Fruit fly (Drosophila melanogaster): ENCODE measurements around the gene CG42553.

Gene CG42553

DNA sequence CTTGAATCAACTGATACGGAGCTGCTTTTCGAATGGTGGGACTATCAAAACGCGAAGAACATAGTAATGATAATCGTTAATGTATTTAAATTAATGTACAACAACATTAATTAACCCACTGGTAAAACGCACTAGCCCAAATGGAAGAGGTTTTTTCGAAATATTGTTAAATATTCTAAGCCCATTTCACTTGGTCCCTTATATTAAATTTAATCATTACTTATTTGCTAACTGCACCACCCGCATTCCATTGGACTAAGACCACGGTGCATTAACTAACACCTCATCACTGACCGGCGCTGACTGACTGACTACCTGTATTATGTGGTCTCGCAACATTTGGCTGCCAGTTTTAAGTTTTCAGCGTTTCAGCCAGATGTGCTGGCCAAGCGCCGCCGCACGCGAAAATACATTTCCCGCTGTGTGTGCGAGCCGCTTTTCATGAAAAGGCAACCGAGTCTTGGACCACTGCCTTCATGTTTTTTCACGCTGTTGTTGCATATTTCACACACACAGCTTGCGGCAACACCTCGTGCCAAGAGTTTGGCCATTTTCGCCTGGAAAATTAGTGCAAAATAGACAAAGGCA, 40.1 kb upstream of the CG42553 start:
- TF ChIP-seq rgr (GFP tag; optimal IDR thresholded peaks at IDR 0.05): no peak
- no peak for TF ChIP-seq dsf (GFP tag; optimal IDR thresholded peaks at IDR 0.05; ENCODE audit: borderline replicate concordance)
- TF ChIP-seq sage (GFP tag; optimal IDR thresholded peaks at IDR 0.05): no peak
- no peak for TF ChIP-seq ey (GFP tag; optimal IDR thresholded peaks at IDR 0.05)
- no peak for TF ChIP-seq Mio (GFP tag; optimal IDR thresholded peaks at IDR 0.05)
- TF ChIP-seq woc (GFP tag; optimal IDR thresholded peaks at IDR 0.05): no peak
- TF ChIP-seq jim (GFP tag; optimal IDR thresholded peaks at IDR 0.05): no peak
- TF ChIP-seq br (GFP tag; optimal IDR thresholded peaks at IDR 0.05): no peak
- no peak for TF ChIP-seq sv (GFP tag; optimal IDR thresholded peaks at IDR 0.05)
- TF ChIP-seq h (GFP tag; optimal IDR thresholded peaks at IDR 0.05): no peak
- TF ChIP-seq CrebA (GFP tag; optimal IDR thresholded peaks at IDR 0.05; ENCODE audit: borderline replicate concordance): no peak

DNA sequence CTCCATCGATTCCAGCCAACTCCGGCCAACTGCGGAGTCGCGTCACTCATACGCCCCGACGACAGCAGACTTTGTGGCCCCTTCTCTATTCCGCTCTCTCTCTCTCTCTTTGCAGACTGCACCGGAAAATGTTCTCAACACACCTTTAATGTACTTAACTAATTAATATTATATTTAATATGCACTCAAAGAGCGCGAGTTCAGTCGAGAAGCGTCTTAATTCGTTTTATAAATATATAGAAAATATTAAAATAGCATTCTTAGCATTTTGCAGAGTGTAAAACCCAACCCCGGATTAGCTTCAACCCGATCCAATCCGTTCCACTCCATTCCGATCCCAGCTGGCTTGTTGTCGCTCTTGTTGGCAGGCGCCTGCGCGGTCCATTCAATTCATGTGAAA, 39.4 kb upstream of the CG42553 start:
- TF ChIP-seq h (GFP tag; optimal IDR thresholded peaks at IDR 0.05): no peak

DNA sequence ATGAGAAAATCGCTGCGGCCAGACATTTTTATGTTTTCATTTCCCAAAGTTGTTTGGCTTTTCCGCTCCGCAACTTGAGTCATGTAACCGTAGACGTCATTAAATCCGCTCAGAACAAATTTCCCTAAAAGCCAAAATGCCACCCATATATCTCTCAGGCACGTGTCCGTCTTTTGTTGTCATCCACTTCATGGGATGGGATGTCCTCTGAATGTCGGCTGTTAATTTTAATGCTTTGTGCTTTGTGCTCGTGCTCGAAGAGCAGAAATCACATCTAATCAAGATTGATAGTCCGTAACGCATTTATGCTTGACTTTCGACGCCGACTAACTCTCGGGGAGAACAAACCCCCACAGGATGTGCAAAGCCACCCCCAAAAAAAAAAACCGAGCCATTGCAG, 38.9 kb upstream of the CG42553 start:
- TF ChIP-seq Mio (GFP tag; optimal IDR thresholded peaks at IDR 0.05): no peak
- TF ChIP-seq Myc (optimal IDR thresholded peaks at IDR 0.05): no peak
- no peak for TF ChIP-seq brk (GFP tag; optimal IDR thresholded peaks at IDR 0.05)
- TF ChIP-seq usp (GFP tag; optimal IDR thresholded peaks at IDR 0.05): no peak
- no peak for TF ChIP-seq Dfd (GFP tag; optimal IDR thresholded peaks at IDR 0.05)
- no peak for TF ChIP-seq Hr83 (GFP tag; optimal IDR thresholded peaks at IDR 0.05; ENCODE audit: poor library complexity, severe bottlenecking)
- no peak for TF ChIP-seq foxo (GFP tag; optimal IDR thresholded peaks at IDR 0.05)
- no peak for TF ChIP-seq Hr78 (GFP tag; optimal IDR thresholded peaks at IDR 0.05)
- TF ChIP-seq h (GFP tag; optimal IDR thresholded peaks at IDR 0.05): no peak
- no peak for TF ChIP-seq CG32264 (GFP tag; optimal IDR thresholded peaks at IDR 0.05)
- no peak for TF ChIP-seq Abd-B (GFP tag; optimal IDR thresholded peaks at IDR 0.05)
- TF ChIP-seq woc (GFP tag; optimal IDR thresholded peaks at IDR 0.05): no peak
- no peak for TF ChIP-seq HLH106 (tag; optimal IDR thresholded peaks at IDR 0.05)
- TF ChIP-seq Dif (GFP tag; optimal IDR thresholded peaks at IDR 0.05; ENCODE audit: partially characterized antibody): no peak
- TF ChIP-seq GATAd (GFP tag; optimal IDR thresholded peaks at IDR 0.05): no peak
- no peak for TF ChIP-seq ey (GFP tag; optimal IDR thresholded peaks at IDR 0.05)
- TF ChIP-seq dl (GFP tag; optimal IDR thresholded peaks at IDR 0.05; ENCODE audit: insufficient read depth in 1 of 2, partially characterized antibody in 2 of 2): no peak
- TF ChIP-seq rgr (GFP tag; optimal IDR thresholded peaks at IDR 0.05): no peak
- TF ChIP-seq Jra (GFP tag; optimal IDR thresholded peaks at IDR 0.05): no peak
- no peak for TF ChIP-seq N (GFP tag; optimal IDR thresholded peaks at IDR 0.05)

DNA sequence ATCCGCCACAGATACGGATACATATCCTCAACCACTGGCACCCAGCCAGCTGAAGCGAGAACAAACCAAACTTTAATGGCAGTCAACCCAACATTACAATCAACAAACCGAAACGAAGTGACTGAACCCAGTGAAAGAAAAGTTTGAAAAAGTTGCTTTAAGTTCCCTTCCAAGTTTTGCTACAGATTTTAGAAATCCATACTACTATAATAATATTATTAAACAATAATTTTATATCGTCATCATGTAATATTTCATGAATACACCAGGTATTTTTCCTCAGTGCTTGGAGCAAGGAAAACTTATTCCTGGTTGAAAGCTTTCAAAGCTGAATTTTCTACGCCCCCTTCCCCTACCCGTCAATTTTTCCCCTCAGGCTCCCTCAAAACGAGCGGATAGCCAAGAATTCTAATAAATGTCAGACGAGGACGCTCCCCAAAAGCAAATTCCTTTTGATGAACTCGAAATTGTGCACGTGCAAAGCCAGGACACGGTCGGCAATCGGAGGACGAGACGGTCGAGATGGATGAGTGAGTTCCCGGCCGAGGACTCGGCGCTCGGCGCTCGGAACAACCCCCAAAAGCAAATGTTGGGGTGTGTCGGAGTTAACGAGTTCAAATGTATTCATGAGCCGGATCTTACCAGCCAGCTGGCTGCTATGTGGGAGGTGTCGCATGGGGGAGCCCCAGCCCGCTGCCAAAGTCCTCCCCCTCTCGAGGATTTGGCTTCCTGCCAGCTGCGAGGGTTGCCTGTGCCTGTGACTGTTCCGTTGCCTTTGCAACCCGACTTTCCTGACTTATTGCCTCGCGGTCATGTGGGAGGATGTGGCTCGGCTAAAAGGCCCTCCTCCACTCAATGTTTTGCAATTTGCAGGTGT, 36.7 kb upstream of the CG42553 start:
- TF ChIP-seq HLH106 (tag; optimal IDR thresholded peaks at IDR 0.05): peak; percentile 24
- TF ChIP-seq h (GFP tag; optimal IDR thresholded peaks at IDR 0.05): peak; percentile 26
- no peak for TF ChIP-seq brk (GFP tag; optimal IDR thresholded peaks at IDR 0.05)
- peak in 1 of 2 experiments; percentile 20 for TF ChIP-seq foxo (GFP tag; optimal IDR thresholded peaks at IDR 0.05)
- no peak for TF ChIP-seq tai (GFP tag; optimal IDR thresholded peaks at IDR 0.05)
- TF ChIP-seq sage (GFP tag; optimal IDR thresholded peaks at IDR 0.05): peak; percentile 1
- peak; percentile 31 for TF ChIP-seq fru (GFP tag; optimal IDR thresholded peaks at IDR 0.05)

- TF ChIP-seq OdsH (GFP tag; optimal IDR thresholded peaks at IDR 0.05) (peak; percentile 66), tai (GFP tag; optimal IDR thresholded peaks at IDR 0.05) (no peak), h (GFP tag; optimal IDR thresholded peaks at IDR 0.05) (peak; percentile 78), lola (GFP tag; optimal IDR thresholded peaks at IDR 0.05) (no peak), Jra (GFP tag; optimal IDR thresholded peaks at IDR 0.05) (no peak), jim (GFP tag; optimal IDR thresholded peaks at IDR 0.05) (no peak), pan (optimal IDR thresholded peaks at IDR 0.05) (no peak), Dif (GFP tag; optimal IDR thresholded peaks at IDR 0.05; ENCODE audit: partially characterized antibody) (no peak), dsf (GFP tag; optimal IDR thresholded peaks at IDR 0.05; ENCODE audit: borderline replicate concordance) (no peak), Rel (GFP tag; optimal IDR thresholded peaks at IDR 0.05) (no peak), Rel (tag; optimal IDR thresholded peaks at IDR 0.05) (peak; percentile 1), Mio (GFP tag; optimal IDR thresholded peaks at IDR 0.05) (no peak), dl (GFP tag; optimal IDR thresholded peaks at IDR 0.05; ENCODE audit: insufficient read depth in 1 of 2, partially characterized antibody in 2 of 2) (no peak), Dfd (GFP tag; optimal IDR thresholded peaks at IDR 0.05) (no peak), usp (GFP tag; optimal IDR thresholded peaks at IDR 0.05) (no peak), dmrt93B (GFP tag; optimal IDR thresholded peaks at IDR 0.05) (peak; percentile 53), Hnf4 (GFP tag; optimal IDR thresholded peaks at IDR 0.05) (peak; percentile 70), CG9705 (GFP tag; optimal IDR thresholded peaks at IDR 0.05) (no peak), Hr83 (GFP tag; optimal IDR thresholded peaks at IDR 0.05; ENCODE audit: poor library complexity, severe bottlenecking) (no peak), Myc (optimal IDR thresholded peaks at IDR 0.05) (no peak), foxo (GFP tag; optimal IDR thresholded peaks at IDR 0.05) (peak in 1 of 2 experiments; percentile 68), sage (GFP tag; optimal IDR thresholded peaks at IDR 0.05) (peak; percentile 23), N (GFP tag; optimal IDR thresholded peaks at IDR 0.05) (no peak), CrebA (GFP tag; optimal IDR thresholded peaks at IDR 0.05; ENCODE audit: borderline replicate concordance) (no peak), br (GFP tag; optimal IDR thresholded peaks at IDR 0.05) (peak; percentile 64), HLH106 (tag; optimal IDR thresholded peaks at IDR 0.05) (peak; percentile 71)
These were observed 33.9 kb upstream of the CG42553 start for dm6 chr3L:799837-800513.

Measured in whole organism, wandering third instar larva.